Worm (Caenorhabditis elegans) whole organism, L4 larva: Measurements from ENCODE around the gene unc-71.

Experiments
- F26F4.8 ChIP-seq: fragments of 200-800 bp; sonication (Bioruptor generic); conservative IDR thresholded peaks from 2 replicates; pipeline ENCODE4 v1.3.6; 2022; ENCODE audit warnings: missing genetic modification characterization, missing compliant biosample characterization
- F37D6.2 ChIP-seq: sonication (generic microtip); optimal IDR thresholded peaks from 2 replicates; lab custom pipeline; 2016; ENCODE audit warnings: mild to moderate bottlenecking, missing genetic modification characterization, missing compliant biosample characterization
- F44E2.7 ChIP-seq: fragments of 200-800 bp; sonication (Bioruptor generic); IDR thresholded peaks from 2 replicates; pipeline ENCODE4 v2.1.2; 2022; ENCODE audit warnings: missing genetic modification characterization, missing compliant biosample characterization
- Y48G9A.11 ChIP-seq: fragments of 200-800 bp; sonication (Bioruptor generic); IDR thresholded peaks from 2 replicates; pipeline ENCODE4 v1.3.6; 2022; ENCODE audit warnings: missing genetic modification reagents, missing genetic modification characterization, missing compliant biosample characterization
- Y5F2A.4 ChIP-seq: fragments of 200-800 bp; sonication (Bioruptor generic); optimal IDR thresholded peaks from 2 replicates; lab custom pipeline; 2018; ENCODE audit warnings: mild to moderate bottlenecking, missing genetic modification characterization, missing compliant biosample characterization
- ZK546.5 ChIP-seq, 2 experiments: sonication (generic microtip); optimal IDR thresholded peaks; 2 replicates each; lab custom pipeline; 2017; ENCODE audit warnings: missing biosample characterization in 2 of 2, missing genetic modification characterization in 2 of 2
- aha-1 ChIP-seq: fragments of 150-350 bp; peaks from one replicate; lab custom pipeline; 2014; ENCODE audit warnings: missing biosample characterization, missing genetic modification characterization
- ceh-32 ChIP-seq: sonication (generic microtip); optimal IDR thresholded peaks from 2 replicates; lab custom pipeline; 2016; ENCODE audit warnings: mild to moderate bottlenecking, missing genetic modification characterization, missing compliant biosample characterization; ENCODE audit not compliant: poor library complexity
- cey-2 ChIP-seq: sonication (generic microtip); optimal IDR thresholded peaks from 3 replicates; lab custom pipeline; 2017; ENCODE audit warnings: missing genetic modification characterization, mild to moderate bottlenecking, missing compliant biosample characterization, antibody characterized with exemption, borderline replicate concordance; ENCODE audit not compliant: insufficient read depth
- daf-12 ChIP-seq: fragments of 150-350 bp; optimal IDR thresholded peaks from 2 replicates; lab custom pipeline; 2014; ENCODE audit warnings: missing biosample characterization, missing genetic modification reagents, missing genetic modification characterization
- dmd-6 ChIP-seq: fragments of 200-800 bp; sonication (Bioruptor generic); IDR thresholded peaks from 2 replicates; pipeline ENCODE4 v1.3.6; 2022; ENCODE audit warnings: missing genetic modification reagents, missing genetic modification characterization, missing compliant biosample characterization
- dmd-8 ChIP-seq: fragments of 200-800 bp; sonication (Bioruptor generic); IDR thresholded peaks from 2 replicates; pipeline ENCODE4 v1.3.6; 2022; ENCODE audit warnings: missing genetic modification characterization, missing compliant biosample characterization
- duxl-1 ChIP-seq: sonication (generic microtip); optimal IDR thresholded peaks from 2 replicates; lab custom pipeline; 2016; ENCODE audit warnings: mild to moderate bottlenecking, missing genetic modification characterization, moderate library complexity, missing compliant biosample characterization; ENCODE audit not compliant: poor library complexity
- dve-1 ChIP-seq: sonication (generic microtip); optimal IDR thresholded peaks from 2 replicates; lab custom pipeline; 2017; ENCODE audit warnings: antibody characterized with exemption, mild to moderate bottlenecking, missing genetic modification characterization, missing compliant biosample characterization; ENCODE audit not compliant: insufficient read depth
- egl-27 ChIP-seq: sonication (generic microtip); optimal IDR thresholded peaks from 3 replicates; lab custom pipeline; 2017; ENCODE audit warnings: missing biosample characterization, missing genetic modification reagents, missing genetic modification characterization
- fkh-10 ChIP-seq: fragments of 150-350 bp; optimal IDR thresholded peaks from 2 replicates; lab custom pipeline; 2014; ENCODE audit warnings: missing biosample characterization, missing genetic modification reagents, missing genetic modification characterization
- hif-1 ChIP-seq, 2 experiments: sonication (generic microtip); optimal IDR thresholded peaks; 2 replicates each; lab custom pipeline; 2016 to 2017; ENCODE audit warnings: missing compliant biosample characterization in 2 of 2, missing genetic modification characterization in 2 of 2, missing genetic modification reagents in 2 of 2, missing genotype in 2 of 2, mild to moderate bottlenecking in 1 of 2
- hlh-11 ChIP-seq: fragments of 200-800 bp; sonication (Bioruptor generic); optimal IDR thresholded peaks from 2 replicates; lab custom pipeline; 2018; ENCODE audit warnings: mild to moderate bottlenecking, missing genetic modification characterization, missing compliant biosample characterization
- hlh-30 ChIP-seq: sonication (generic microtip); optimal IDR thresholded peaks from 2 replicates; lab custom pipeline; 2017; ENCODE audit warnings: antibody characterized with exemption, mild to moderate bottlenecking, missing genetic modification characterization, missing compliant biosample characterization; ENCODE audit not compliant: insufficient read depth
- lin-38 ChIP-seq: fragments of 200-800 bp; sonication (Bioruptor generic); IDR thresholded peaks from 2 replicates; pipeline ENCODE4 v1.3.6; 2022; ENCODE audit warnings: missing genetic modification reagents, missing genetic modification characterization, missing compliant biosample characterization
- mes-2 ChIP-seq: sonication (generic microtip); optimal IDR thresholded peaks from 2 replicates; lab custom pipeline; 2016; ENCODE audit warnings: missing genotype, mild to moderate bottlenecking, missing genetic modification characterization, missing compliant biosample characterization; ENCODE audit not compliant: poor library complexity, severe bottlenecking
- mxl-3 ChIP-seq: fragments of 200-800 bp; sonication (Bioruptor generic); optimal IDR thresholded peaks from 2 replicates; lab custom pipeline; 2018; ENCODE audit warnings: mild to moderate bottlenecking, missing genetic modification characterization, missing compliant biosample characterization
- nhr-102 ChIP-seq: sonication (generic microtip); optimal IDR thresholded peaks from 2 replicates; lab custom pipeline; 2016; ENCODE audit warnings: mild to moderate bottlenecking, missing genetic modification characterization, moderate library complexity, missing compliant biosample characterization
- nhr-11 ChIP-seq: fragments of 150-350 bp; optimal IDR thresholded peaks from 2 replicates; lab custom pipeline; 2014; ENCODE audit warnings: missing biosample characterization, missing genetic modification characterization
- nhr-111 ChIP-seq: fragments of 200-800 bp; sonication (Bioruptor generic); optimal IDR thresholded peaks from 2 replicates; lab custom pipeline; 2018; ENCODE audit warnings: mild to moderate bottlenecking, missing genetic modification characterization, missing compliant biosample characterization
- nhr-28 ChIP-seq: fragments of 150-350 bp; optimal IDR thresholded peaks from 2 replicates; lab custom pipeline; 2014; ENCODE audit warnings: missing biosample characterization, missing genetic modification characterization
- nhr-41 ChIP-seq: fragments of 200-800 bp; sonication (Bioruptor generic); IDR thresholded peaks from 2 replicates; pipeline ENCODE4 v1.3.6; 2022; ENCODE audit warnings: missing genetic modification reagents, missing genetic modification characterization, missing compliant biosample characterization
- nhr-42 ChIP-seq: fragments of 200-800 bp; sonication (Bioruptor generic); IDR thresholded peaks from 2 replicates; pipeline ENCODE4 v1.3.6; 2022; ENCODE audit warnings: missing genetic modification characterization, missing compliant biosample characterization
- php-3 ChIP-seq: fragments of 200-800 bp; sonication (Bioruptor generic); IDR thresholded peaks from 2 replicates; pipeline ENCODE4 v1.3.6; 2022; ENCODE audit warnings: missing genetic modification reagents, missing genetic modification characterization, missing compliant biosample characterization
- sdz-12 ChIP-seq: fragments of 200-800 bp; sonication (Bioruptor generic); optimal IDR thresholded peaks from 2 replicates; lab custom pipeline; 2018; ENCODE audit warnings: mild to moderate bottlenecking, missing genetic modification characterization, missing compliant biosample characterization
- snpc-1.2 ChIP-seq: fragments of 200-800 bp; sonication (Bioruptor generic); IDR thresholded peaks from 2 replicates; pipeline ENCODE4 v1.3.6; 2022; ENCODE audit warnings: missing genetic modification reagents, missing genetic modification characterization, missing compliant biosample characterization
- snpc-4 ChIP-seq: fragments of 150-350 bp; optimal IDR thresholded peaks from 2 replicates; lab custom pipeline; 2014; ENCODE audit warnings: missing biosample characterization, missing genetic modification characterization
- tag-97 ChIP-seq: fragments of 200-800 bp; sonication (Bioruptor generic); IDR thresholded peaks from 2 replicates; pipeline ENCODE4 v1.3.6; 2022; ENCODE audit warnings: missing genetic modification characterization, missing compliant biosample characterization
- tra-1 ChIP-seq: fragments of 200-800 bp; sonication (Bioruptor generic); IDR thresholded peaks from 2 replicates; pipeline ENCODE4 v1.3.6; 2022; ENCODE audit warnings: missing genetic modification reagents, missing genetic modification characterization, missing compliant biosample characterization
- unc-62 ChIP-seq, 3 experiments: fragments of 150-350 bp in 1 of 3; sonication (generic microtip); optimal IDR thresholded peaks in 2 of 3; peaks in 1 of 3; 1 replicate in 1 of 3; 2 replicates in 2 of 3; lab custom pipeline; 2014 to 2017; ENCODE audit warnings: missing biosample characterization in 3 of 3, missing genetic modification characterization in 3 of 3, missing genetic modification reagents in 3 of 3, missing genotype in 1 of 3
- vab-7 ChIP-seq: fragments of 200-800 bp; sonication (Bioruptor generic); IDR thresholded peaks from 2 replicates; pipeline ENCODE4 v1.3.6; 2022; ENCODE audit warnings: missing genetic modification reagents, missing genetic modification characterization, missing compliant biosample characterization
- zfp-2 ChIP-seq: sonication (generic microtip); optimal IDR thresholded peaks from 2 replicates; lab custom pipeline; 2016; ENCODE audit warnings: mild to moderate bottlenecking, missing genetic modification characterization, missing compliant biosample characterization
- zip-11 ChIP-seq: fragments of 200-800 bp; sonication (Bioruptor generic); IDR thresholded peaks from 2 replicates; pipeline ENCODE4 v1.3.6; 2022; ENCODE audit warnings: missing genetic modification characterization, missing compliant biosample characterization

Gene unc-71

DNA sequence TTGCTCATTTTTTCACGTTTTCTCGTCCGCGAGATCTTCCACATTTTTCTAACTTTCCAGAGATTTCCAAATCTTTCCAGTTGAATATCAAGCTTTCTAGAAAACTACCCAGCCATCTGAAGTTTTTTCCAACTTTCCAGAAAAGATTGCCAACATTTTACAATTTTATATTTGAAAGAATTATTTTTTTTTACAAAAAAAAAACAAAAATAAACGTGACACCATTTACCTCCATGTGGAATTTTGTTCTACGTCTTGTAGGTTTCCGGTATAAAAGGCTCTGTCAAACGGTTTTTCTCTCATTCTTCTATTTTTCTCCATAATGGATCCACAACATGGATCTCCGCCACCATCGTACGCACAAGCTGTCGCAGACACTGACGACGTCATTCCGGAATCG lies 26.9 kb downstream of the unc-71 start, which contains the start of gene Y37D8A.8:
TSS of gene Y37D8A.8 (plus strand) at position 301 of the 400 bp plus-strand sequence.
- TF ChIP-seq lin-38 (GFP tag; lab: Robert Waterston, UW) = no peak
- TF ChIP-seq aha-1 = peak; percentile 39

DNA sequence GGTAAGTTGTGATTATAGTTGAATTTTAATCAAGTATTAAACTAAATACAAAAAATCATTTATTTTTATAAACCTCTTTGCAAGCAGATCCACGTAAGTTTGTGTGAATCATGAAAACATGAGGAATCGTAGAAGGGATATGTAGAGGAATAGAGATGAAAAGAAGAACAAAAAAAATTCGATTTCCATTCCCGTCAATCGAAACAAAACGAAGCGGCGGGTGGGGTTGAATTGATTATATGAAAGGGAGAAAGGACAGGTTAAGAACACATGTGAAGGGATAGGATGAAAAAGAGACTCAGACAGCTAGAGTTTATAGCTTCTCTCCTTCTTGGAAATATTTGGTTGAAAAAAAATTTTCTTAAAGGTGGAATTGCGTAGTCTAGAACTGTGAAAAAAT lies 31.4 kb downstream of the unc-71 start:
- TF ChIP-seq hif-1 (tag; optimal IDR thresholded peaks at IDR 0.05; lab: Kevin White, UChicago) (no peak), hlh-11 (tag; lab: Kevin White, UChicago) (peak; percentile 13), dmd-8 (no peak), cey-2 (tag; lab: Kevin White, UChicago) (no peak), daf-12 (tag; lab: Kevin White, UChicago) (no peak), snpc-4 (tag; lab: Kevin White, UChicago) (no peak), nhr-41 (GFP tag; lab: Robert Waterston, UW) (no peak), nhr-28 (tag; lab: Kevin White, UChicago) (peak; percentile 39), nhr-42 (GFP tag; lab: Robert Waterston, UW) (no peak), vab-7 (GFP tag; lab: Robert Waterston, UW) (no peak), ceh-32 (no peak), F44E2.7 (GFP tag; lab: Robert Waterston, UW) (no peak), mxl-3 (GFP tag; lab: Kevin White, UChicago) (peak; percentile 68), tag-97 (GFP tag; lab: Robert Waterston, UW) (no peak), F26F4.8 (GFP tag; lab: Robert Waterston, UW) (no peak), ZK546.5 (tag; optimal IDR thresholded peaks at IDR 0.05; lab: Kevin White, UChicago) (no peak), snpc-1.2 (GFP tag; lab: Robert Waterston, UW) (no peak), hlh-30 (tag; lab: Kevin White, UChicago) (peak; percentile 8)

DNA sequence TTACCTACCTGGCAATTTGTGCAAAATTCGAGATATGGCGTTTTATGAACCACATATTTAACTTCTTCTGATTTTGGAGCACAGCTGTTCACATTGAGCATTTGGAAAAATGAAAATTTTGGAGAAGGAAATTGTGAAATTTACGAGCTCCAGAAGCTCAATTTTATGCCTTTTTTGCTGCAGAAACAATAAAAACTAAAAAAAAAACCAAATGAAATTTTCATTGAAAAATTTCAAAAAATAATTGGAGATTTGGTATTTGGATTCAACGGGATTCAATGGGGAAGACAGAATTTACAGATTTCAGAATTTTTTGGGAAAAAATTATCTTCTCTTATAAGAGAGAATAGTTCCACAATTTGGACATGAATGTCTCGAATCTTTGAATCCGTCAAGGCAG lies 34.9 kb downstream of the unc-71 start, which contains the start of gene Y37D8A.26:
TSS of gene Y37D8A.26 (minus strand) at position 101 of the 400 bp plus-strand sequence.
- TF ChIP-seq nhr-111 (no peak), fkh-10 (GFP tag; lab: Kevin White, UChicago) (no peak), ZK546.5 (tag; optimal IDR thresholded peaks at IDR 0.05; lab: Kevin White, UChicago) (no peak), F44E2.7 (GFP tag; lab: Robert Waterston, UW) (no peak), nhr-42 (GFP tag; lab: Robert Waterston, UW) (no peak)

DNA sequence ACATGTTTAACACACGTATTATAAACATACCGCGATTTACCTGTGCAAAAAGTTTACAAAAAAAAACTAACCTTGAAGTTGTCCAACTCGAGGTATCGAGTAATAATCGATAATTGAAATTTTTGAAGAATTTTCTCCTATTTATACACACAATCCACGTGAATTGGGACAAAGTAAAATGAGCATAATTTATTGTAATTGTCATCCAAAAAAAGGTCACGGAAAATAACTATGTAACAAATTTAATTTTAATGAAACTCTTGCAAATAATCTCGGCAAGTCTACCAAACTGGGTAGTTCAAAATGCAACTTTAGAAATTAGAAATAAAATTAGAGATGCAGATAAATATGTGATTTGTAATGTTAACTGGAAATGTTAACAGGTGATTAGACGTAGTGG lies 36.1 kb downstream of the unc-71 start, which contains the start of gene Y37D8A.5:
TSS of gene Y37D8A.5 (minus strand) at position 101 of the 400 bp plus-strand sequence.
- no peak for TF ChIP-seq snpc-4 (tag; lab: Kevin White, UChicago)
- TF ChIP-seq, all 104 proteins: peak for 0

DNA sequence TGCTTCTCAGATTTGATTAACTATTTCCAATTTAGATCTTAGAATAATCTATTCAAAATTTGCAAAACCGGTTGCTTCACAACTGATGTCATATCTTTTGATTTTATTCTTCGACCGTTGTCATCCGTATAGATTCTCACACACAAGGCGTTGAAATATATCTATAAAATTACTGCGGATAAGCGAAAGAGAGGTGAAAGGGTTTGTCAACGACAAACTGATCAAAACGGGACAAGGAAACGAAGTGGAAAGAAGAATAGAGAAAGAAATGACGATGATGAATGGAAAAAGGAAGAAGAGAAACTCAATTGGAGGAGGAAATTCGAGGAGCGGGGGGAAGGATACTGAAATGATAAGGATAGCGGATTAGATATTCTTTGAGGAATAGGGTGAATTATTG lies 40.5 kb downstream of the unc-71 start:
- TF ChIP-seq nhr-28 (tag; lab: Kevin White, UChicago) = peak; percentile 34
- no peak for TF ChIP-seq duxl-1 (tag; lab: Kevin White, UChicago)

DNA sequence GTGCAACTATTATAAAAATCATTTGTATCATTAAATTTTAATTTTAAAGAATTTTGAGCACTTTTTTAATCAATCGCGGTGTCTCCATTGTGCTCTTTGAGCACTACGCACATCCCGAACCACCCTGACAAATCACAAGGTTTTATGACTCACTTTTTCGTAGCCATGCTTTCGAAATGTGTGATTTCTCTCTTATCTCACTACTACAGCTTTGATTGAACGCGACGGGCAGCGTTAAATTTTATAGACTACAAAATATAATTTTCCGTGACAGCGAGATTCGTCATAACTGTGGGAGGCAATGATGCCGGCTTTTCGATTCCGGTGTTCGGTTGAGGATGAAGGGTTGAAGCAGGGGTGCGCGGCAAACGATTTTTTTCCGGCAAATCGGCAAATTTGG lies 41.8 kb downstream of the unc-71 start:
- TF ChIP-seq nhr-11 (no peak), sdz-12 (GFP tag; lab: Kevin White, UChicago) (no peak), Y48G9A.11 (GFP tag; lab: Robert Waterston, UW) (no peak), tra-1 (0 out of 2 replicates have a peak, but pooled peaks have one; percentile 18), mes-2 (peak; percentile 20), nhr-28 (tag; lab: Kevin White, UChicago) (peak; percentile 100), php-3 (GFP tag; lab: Robert Waterston, UW) (peak; percentile 24; the same call in 1 of the 2 replicates), F37D6.2 (tag; lab: Kevin White, UChicago) (no peak), unc-62 (GFP tag; optimal IDR thresholded peaks at IDR 0.05 in 1 of 2; lab: Kevin White, UChicago) (no peak), unc-62 (tag; optimal IDR thresholded peaks at IDR 0.05; lab: Kevin White, UChicago) (no peak), hlh-30 (tag; lab: Kevin White, UChicago) (peak; percentile 47), Y5F2A.4 (GFP tag; lab: Kevin White, UChicago) (no peak), nhr-102 (tag; lab: Kevin White, UChicago) (peak; percentile 28), nhr-41 (GFP tag; lab: Robert Waterston, UW) (0 out of 2 replicates have a peak, but pooled peaks have one; percentile 21), duxl-1 (tag; lab: Kevin White, UChicago) (no peak), mxl-3 (GFP tag; lab: Kevin White, UChicago) (peak; percentile 28), hlh-11 (tag; lab: Kevin White, UChicago) (peak; percentile 75), dve-1 (tag; lab: Kevin White, UChicago) (peak; percentile 68), egl-27 (tag; lab: Kevin White, UChicago) (no peak), dmd-6 (GFP tag; lab: Robert Waterston, UW) (peak; percentile 88), zip-11 (GFP tag; lab: Robert Waterston, UW) (no peak), zfp-2 (tag; lab: Kevin White, UChicago) (no peak)
